Fruit fly (Drosophila melanogaster): ENCODE measurements around the gene Nulp1.
A peak's percentile ranks its signal among the peaks of the same experiment; 100 is the strongest.

Nulp1 gene

DNA sequence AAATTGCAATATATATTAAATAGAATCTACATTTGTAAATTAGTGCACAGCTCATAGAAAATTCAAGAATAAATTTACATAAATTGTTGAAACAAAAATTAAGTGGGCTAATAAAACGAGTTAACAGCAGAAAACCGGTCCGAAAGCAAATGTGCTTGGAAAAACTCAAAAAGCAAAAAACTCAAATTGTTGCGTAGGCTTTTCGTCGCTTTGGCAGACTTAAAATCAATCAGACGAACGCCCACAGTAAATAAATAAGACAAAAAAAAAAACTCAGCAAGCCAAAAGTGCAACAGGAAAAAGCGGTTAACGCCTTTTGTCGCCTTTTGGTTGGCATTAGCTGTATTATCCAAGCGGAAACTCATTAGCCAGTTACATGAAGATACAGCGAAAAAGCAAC lies 32.2 kb upstream of the Nulp1 start:
- TF ChIP-seq Hr83 (GFP tag; optimal IDR thresholded peaks at IDR 0.05; ENCODE audit: poor library complexity, severe bottlenecking) (no peak), fru (GFP tag; optimal IDR thresholded peaks at IDR 0.05) (no peak), psq (GFP tag; optimal IDR thresholded peaks at IDR 0.05) (no peak), Vsx2 (GFP tag; optimal IDR thresholded peaks at IDR 0.05; ENCODE audit: partially characterized antibody) (no peak), rgr (GFP tag; optimal IDR thresholded peaks at IDR 0.05) (no peak), sage (GFP tag; optimal IDR thresholded peaks at IDR 0.05) (no peak), br (GFP tag; optimal IDR thresholded peaks at IDR 0.05) (no peak), N (GFP tag; optimal IDR thresholded peaks at IDR 0.05) (no peak), Jra (GFP tag; optimal IDR thresholded peaks at IDR 0.05) (no peak), CG9705 (GFP tag; optimal IDR thresholded peaks at IDR 0.05) (no peak), usp (GFP tag; optimal IDR thresholded peaks at IDR 0.05) (no peak), ey (GFP tag; optimal IDR thresholded peaks at IDR 0.05) (no peak), brk (GFP tag; optimal IDR thresholded peaks at IDR 0.05) (no peak), woc (GFP tag; optimal IDR thresholded peaks at IDR 0.05) (no peak), foxo (GFP tag; optimal IDR thresholded peaks at IDR 0.05) (no peak), dsf (GFP tag; optimal IDR thresholded peaks at IDR 0.05; ENCODE audit: borderline replicate concordance) (no peak), CrebA (GFP tag; optimal IDR thresholded peaks at IDR 0.05; ENCODE audit: borderline replicate concordance) (no peak), Dif (GFP tag; optimal IDR thresholded peaks at IDR 0.05; ENCODE audit: partially characterized antibody) (no peak), Sp1 (GFP tag; optimal IDR thresholded peaks at IDR 0.05) (no peak)

DNA sequence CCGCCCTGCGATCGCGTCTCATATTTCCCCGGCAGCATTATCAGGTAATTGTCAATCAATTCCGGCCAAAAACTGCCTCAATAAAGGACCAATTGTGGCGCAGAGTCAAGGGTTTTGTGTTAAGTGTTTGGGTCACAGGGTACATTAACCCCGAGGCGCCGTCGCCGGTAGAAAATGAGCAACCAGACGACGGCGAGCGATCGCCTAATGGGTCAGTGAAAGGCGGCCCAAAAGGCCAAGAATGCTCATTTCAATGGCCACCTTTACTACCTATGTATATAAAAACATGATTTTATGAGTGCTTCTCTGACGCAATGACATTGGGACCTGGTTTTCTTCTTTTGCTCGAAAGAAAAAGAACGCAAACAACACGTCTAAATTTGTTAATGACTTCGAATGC lies 30.6 kb upstream of the Nulp1 start:
- TF ChIP-seq CG9705 (GFP tag; optimal IDR thresholded peaks at IDR 0.05), result no peak
- no peak for TF ChIP-seq ey (GFP tag; optimal IDR thresholded peaks at IDR 0.05)
- TF ChIP-seq Dfd (GFP tag; optimal IDR thresholded peaks at IDR 0.05), result no peak
- no peak for TF ChIP-seq dl (GFP tag; optimal IDR thresholded peaks at IDR 0.05; ENCODE audit: insufficient read depth in 1 of 2, partially characterized antibody in 2 of 2)
- no peak for TF ChIP-seq usp (GFP tag; optimal IDR thresholded peaks at IDR 0.05)

DNA sequence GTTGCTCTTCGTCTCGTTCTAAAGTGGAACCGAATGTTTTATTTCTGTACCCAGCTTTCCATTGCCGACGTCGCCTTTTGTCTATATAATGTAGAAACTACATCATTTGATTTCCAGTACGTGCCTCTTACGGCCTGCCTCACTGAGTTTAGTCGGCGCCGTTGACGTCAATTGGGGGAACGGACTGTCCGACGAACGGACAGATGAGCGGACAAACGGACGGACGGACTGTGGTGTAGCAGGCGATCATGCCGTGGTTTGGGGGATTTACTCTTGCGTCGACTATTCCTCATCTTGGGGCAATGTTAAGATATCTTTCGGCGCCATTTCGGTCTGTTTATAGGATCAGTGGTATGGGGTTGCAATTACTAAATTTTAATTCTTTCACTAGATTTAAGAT lies 29.4 kb upstream of the Nulp1 start:
- no peak for TF ChIP-seq CG32264 (GFP tag; optimal IDR thresholded peaks at IDR 0.05)
- no peak for TF ChIP-seq sv (GFP tag; optimal IDR thresholded peaks at IDR 0.05)
- TF ChIP-seq Rel (GFP tag; optimal IDR thresholded peaks at IDR 0.05), result no peak
- no peak for TF ChIP-seq Rel (tag; optimal IDR thresholded peaks at IDR 0.05)
- TF ChIP-seq lola (GFP tag; optimal IDR thresholded peaks at IDR 0.05), result no peak
- no peak for TF ChIP-seq h (GFP tag; optimal IDR thresholded peaks at IDR 0.05)
- TF ChIP-seq N (GFP tag; optimal IDR thresholded peaks at IDR 0.05), result no peak
- no peak for TF ChIP-seq pan (optimal IDR thresholded peaks at IDR 0.05)
- TF ChIP-seq Jra (GFP tag; optimal IDR thresholded peaks at IDR 0.05), result no peak
- TF ChIP-seq tai (GFP tag; optimal IDR thresholded peaks at IDR 0.05), result no peak
- no peak for TF ChIP-seq Dfd (GFP tag; optimal IDR thresholded peaks at IDR 0.05)
- TF ChIP-seq OdsH (GFP tag; optimal IDR thresholded peaks at IDR 0.05), result no peak
- no peak for TF ChIP-seq psq (GFP tag; optimal IDR thresholded peaks at IDR 0.05)
- TF ChIP-seq HLH106 (tag; optimal IDR thresholded peaks at IDR 0.05), result no peak
- TF ChIP-seq Abd-B (GFP tag; optimal IDR thresholded peaks at IDR 0.05), result no peak
- TF ChIP-seq dmrt93B (GFP tag; optimal IDR thresholded peaks at IDR 0.05), result no peak

DNA sequence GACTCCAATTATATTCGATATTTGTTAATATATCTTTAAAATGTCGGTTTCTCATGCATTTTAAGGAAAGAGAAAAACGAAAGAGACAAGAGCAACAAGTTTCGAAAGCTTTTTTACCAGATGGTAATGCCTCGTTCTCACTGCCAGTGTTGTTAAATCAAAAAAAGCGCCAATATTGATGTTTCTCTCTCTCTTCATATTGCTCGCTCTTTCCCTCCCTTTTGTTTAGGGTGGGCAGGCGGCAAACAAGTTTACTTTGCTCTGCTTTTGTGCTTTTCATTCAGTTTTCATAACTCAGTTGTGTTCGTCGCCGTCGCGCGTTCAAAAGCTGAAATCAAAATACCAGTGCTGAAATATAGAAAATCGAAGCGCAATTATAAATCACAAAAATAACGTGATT lies 28.3 kb upstream of the Nulp1 start:
- no peak for TF ChIP-seq pan (optimal IDR thresholded peaks at IDR 0.05)
- peak; percentile 57 for TF ChIP-seq dsf (GFP tag; optimal IDR thresholded peaks at IDR 0.05; ENCODE audit: borderline replicate concordance)
- peak; percentile 62 for TF ChIP-seq OdsH (GFP tag; optimal IDR thresholded peaks at IDR 0.05)
- peak; percentile 76 for TF ChIP-seq rgr (GFP tag; optimal IDR thresholded peaks at IDR 0.05)
- TF ChIP-seq brk (GFP tag; optimal IDR thresholded peaks at IDR 0.05), result peak; percentile 92
- TF ChIP-seq foxo (GFP tag; optimal IDR thresholded peaks at IDR 0.05), result peak; percentile 57 to 70
- TF ChIP-seq Hr78 (GFP tag; optimal IDR thresholded peaks at IDR 0.05), result no peak
- peak; percentile 78 for TF ChIP-seq h (GFP tag; optimal IDR thresholded peaks at IDR 0.05)
- no peak for TF ChIP-seq Myc (optimal IDR thresholded peaks at IDR 0.05)
- TF ChIP-seq Hnf4 (GFP tag; optimal IDR thresholded peaks at IDR 0.05), result peak; percentile 86
- TF ChIP-seq CG32264 (GFP tag; optimal IDR thresholded peaks at IDR 0.05), result peak; percentile 60
- TF ChIP-seq ey (GFP tag; optimal IDR thresholded peaks at IDR 0.05), result peak; percentile 32
- TF ChIP-seq Dif (GFP tag; optimal IDR thresholded peaks at IDR 0.05; ENCODE audit: partially characterized antibody), result peak; percentile 87
- TF ChIP-seq Rel (GFP tag; optimal IDR thresholded peaks at IDR 0.05), result peak; percentile 67
- TF ChIP-seq Rel (tag; optimal IDR thresholded peaks at IDR 0.05), result no peak
- TF ChIP-seq GATAd (GFP tag; optimal IDR thresholded peaks at IDR 0.05), result no peak
- TF ChIP-seq woc (GFP tag; optimal IDR thresholded peaks at IDR 0.05), result peak; percentile 32
- TF ChIP-seq Hr83 (GFP tag; optimal IDR thresholded peaks at IDR 0.05; ENCODE audit: poor library complexity, severe bottlenecking), result peak; percentile 88
- TF ChIP-seq Abd-B (GFP tag; optimal IDR thresholded peaks at IDR 0.05), result no peak
- no peak for TF ChIP-seq Dfd (GFP tag; optimal IDR thresholded peaks at IDR 0.05)
- TF ChIP-seq fru (GFP tag; optimal IDR thresholded peaks at IDR 0.05), result peak; percentile 49
- peak; percentile 65 for TF ChIP-seq psq (GFP tag; optimal IDR thresholded peaks at IDR 0.05)
- no peak for TF ChIP-seq Mio (GFP tag; optimal IDR thresholded peaks at IDR 0.05)
- peak; percentile 63 for TF ChIP-seq Sp1 (GFP tag; optimal IDR thresholded peaks at IDR 0.05)
- peak; percentile 17 for TF ChIP-seq HLH106 (tag; optimal IDR thresholded peaks at IDR 0.05)
- no peak for TF ChIP-seq sv (GFP tag; optimal IDR thresholded peaks at IDR 0.05)
- TF ChIP-seq CG9705 (GFP tag; optimal IDR thresholded peaks at IDR 0.05), result no peak
- peak; percentile 22 for TF ChIP-seq tai (GFP tag; optimal IDR thresholded peaks at IDR 0.05)
- no peak for TF ChIP-seq usp (GFP tag; optimal IDR thresholded peaks at IDR 0.05)
- TF ChIP-seq sage (GFP tag; optimal IDR thresholded peaks at IDR 0.05), result peak; percentile 80
- peak; percentile 28 to 76 for TF ChIP-seq dl (GFP tag; optimal IDR thresholded peaks at IDR 0.05; ENCODE audit: insufficient read depth in 1 of 2, partially characterized antibody in 2 of 2)
- no peak for TF ChIP-seq jim (GFP tag; optimal IDR thresholded peaks at IDR 0.05)
- no peak for TF ChIP-seq dmrt93B (GFP tag; optimal IDR thresholded peaks at IDR 0.05)
- TF ChIP-seq lola (GFP tag; optimal IDR thresholded peaks at IDR 0.05), result no peak
- peak; percentile 79 for TF ChIP-seq br (GFP tag; optimal IDR thresholded peaks at IDR 0.05)
- TF ChIP-seq Vsx2 (GFP tag; optimal IDR thresholded peaks at IDR 0.05; ENCODE audit: partially characterized antibody), result peak; percentile 54
- no peak for TF ChIP-seq CrebA (GFP tag; optimal IDR thresholded peaks at IDR 0.05; ENCODE audit: borderline replicate concordance)
- TF ChIP-seq N (GFP tag; optimal IDR thresholded peaks at IDR 0.05), result no peak

Measured in whole organism, wandering third instar larva.